Worm (Caenorhabditis elegans) whole organism, L3 larva: Measurements from ENCODE around the gene Y43F8B.25.

Experiments
- ceh-16 ChIP-seq: sonication (generic microtip); optimal IDR thresholded peaks from 2 replicates; lab custom pipeline; 2017; ENCODE audit warnings: missing biosample characterization, missing genetic modification characterization
- elt-3 ChIP-seq, 3 experiments: fragments of 150-350 bp in 1 of 3; sonication (generic microtip) in 2 of 3; optimal IDR thresholded peaks; 2 replicates in 2 of 3; 4 replicates in 1 of 3; lab custom pipeline; 2014 to 2017; ENCODE audit warnings: missing biosample characterization in 3 of 3, missing genetic modification characterization in 3 of 3
- nhr-12 ChIP-seq: fragments of 150-350 bp; optimal IDR thresholded peaks from 2 replicates; lab custom pipeline; 2014; ENCODE audit warnings: missing biosample characterization, missing genetic modification characterization
- nhr-23 ChIP-seq: fragments of 150-350 bp; optimal IDR thresholded peaks from 2 replicates; lab custom pipeline; 2014; ENCODE audit warnings: missing biosample characterization, missing genetic modification reagents, missing genetic modification characterization
- unc-39 ChIP-seq: sonication (generic microtip); optimal IDR thresholded peaks from 4 replicates; lab custom pipeline; 2017; ENCODE audit warnings: missing biosample characterization, missing genetic modification characterization

ce11 chrV:19468083-19468482 lies 5.4 kb downstream of the Y43F8B.25 start, which contains the start of gene Y43F8B.12:
- no peak for TF ChIP-seq elt-3 (tag; optimal IDR thresholded peaks at IDR 0.05; lab: Kevin White, UChicago)
- no peak for TF ChIP-seq unc-39 (tag; lab: Kevin White, UChicago)
- no peak for TF ChIP-seq nhr-12 (tag; lab: Kevin White, UChicago)
- no peak for TF ChIP-seq nhr-23 (tag; lab: Kevin White, UChicago)
- no peak for TF ChIP-seq ceh-16 (tag; lab: Kevin White, UChicago)
